Worm (Caenorhabditis elegans): ENCODE data around the gene srsx-16.

DNA sequence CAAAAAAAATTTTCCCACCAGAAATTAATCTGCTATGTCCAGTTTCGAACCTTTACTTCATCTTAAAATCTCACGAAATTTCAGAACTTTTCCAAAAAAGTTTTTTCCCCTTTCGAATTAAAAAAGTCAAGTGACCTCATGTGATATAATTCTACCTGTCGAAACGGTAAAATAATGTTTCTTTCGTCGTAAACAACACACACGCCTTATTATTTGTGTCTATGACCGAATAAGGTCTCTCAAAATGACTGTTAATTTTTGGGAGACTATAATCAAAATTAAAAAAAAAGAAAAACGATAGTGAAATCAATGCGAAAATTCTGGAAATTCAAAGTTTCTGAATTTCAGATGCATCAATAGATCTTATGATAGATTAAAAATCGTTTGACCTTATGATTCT, 36.4 kb downstream of the srsx-16 start:
- TF ChIP-seq hmg-4 (GFP tag; optimal IDR thresholded peaks at IDR 0.05), result no peak
- TF ChIP-seq tbx-11 (GFP tag; IDR thresholded peaks at IDR 0.05), result no peak
- TF ChIP-seq ama-1 (optimal IDR thresholded peaks at IDR 0.05), result no peak
- no peak for TF ChIP-seq hnd-1 (tag; optimal IDR thresholded peaks at IDR 0.05)
- no peak for TF ChIP-seq sea-1 (GFP tag; conservative IDR thresholded peaks at IDR 0.05)
- no peak for TF ChIP-seq scrt-1 (GFP tag; IDR thresholded peaks at IDR 0.05)
- TF ChIP-seq flt-1 (GFP tag; IDR thresholded peaks at IDR 0.05), result no peak
- TF ChIP-seq aly-1 (tag; optimal IDR thresholded peaks at IDR 0.05), result no peak
- TF ChIP-seq B0310.2 (tag; optimal IDR thresholded peaks at IDR 0.05), result no peak
- TF ChIP-seq F13C5.2 (tag; optimal IDR thresholded peaks at IDR 0.05), result no peak
- no peak for TF ChIP-seq hmbx-1 (tag; optimal IDR thresholded peaks at IDR 0.05)
- no peak for TF ChIP-seq ceh-13 (GFP tag; optimal IDR thresholded peaks at IDR 0.05)
